Worm (Caenorhabditis elegans) whole organism, L4/young adult: Measurements from ENCODE around the gene Y17G7B.22.

Experiments
- dao-5 ChIP-seq: sonication (generic microtip); optimal IDR thresholded peaks from 2 replicates; lab custom pipeline; 2016; ENCODE audit warnings: missing genotype, missing genetic modification characterization, moderate library complexity, missing compliant biosample characterization
- him-1 ChIP-seq: sonication (generic microtip); optimal IDR thresholded peaks from 2 replicates; lab custom pipeline; 2016; ENCODE audit warnings: missing genotype, missing genetic modification reagents, missing genetic modification characterization, missing compliant biosample characterization

- no peak for TF ChIP-seq him-1
- no peak for TF ChIP-seq dao-5
Measured at ce11 chrII:12099889-12100288, 32.1 kb downstream of the Y17G7B.22 start, which contains the start of gene Y17G7B.17.
